Worm (Caenorhabditis elegans): ENCODE data around the gene F31F4.11.

- TF ChIP-seq blmp-1 (tag; optimal IDR thresholded peaks at IDR 0.05) (no peak), nhr-2 (tag; optimal IDR thresholded peaks at IDR 0.05) (no peak), nhr-76 (tag; optimal IDR thresholded peaks at IDR 0.05) (no peak), sptf-1 (tag; optimal IDR thresholded peaks at IDR 0.05) (no peak), hlh-1 (tag; optimal IDR thresholded peaks at IDR 0.05) (no peak), unc-62 (GFP tag; optimal IDR thresholded peaks at IDR 0.05) (no peak), flh-1 (GFP tag; optimal IDR thresholded peaks at IDR 0.05) (no peak)
These were observed 7.1 kb upstream of the F31F4.11 start, which contains the start of gene sru-24 for ce11 chrV:671342-671741.
